Worm (Caenorhabditis elegans) whole organism, dauer: ENCODE measurements around the gene ife-2.

Experiments
- unc-62 ChIP-seq: sonication (generic microtip); optimal IDR thresholded peaks from 2 replicates; lab custom pipeline; 2017; ENCODE audit warnings: missing biosample characterization, missing genetic modification reagents, missing genetic modification characterization

Gene ife-2

DNA sequence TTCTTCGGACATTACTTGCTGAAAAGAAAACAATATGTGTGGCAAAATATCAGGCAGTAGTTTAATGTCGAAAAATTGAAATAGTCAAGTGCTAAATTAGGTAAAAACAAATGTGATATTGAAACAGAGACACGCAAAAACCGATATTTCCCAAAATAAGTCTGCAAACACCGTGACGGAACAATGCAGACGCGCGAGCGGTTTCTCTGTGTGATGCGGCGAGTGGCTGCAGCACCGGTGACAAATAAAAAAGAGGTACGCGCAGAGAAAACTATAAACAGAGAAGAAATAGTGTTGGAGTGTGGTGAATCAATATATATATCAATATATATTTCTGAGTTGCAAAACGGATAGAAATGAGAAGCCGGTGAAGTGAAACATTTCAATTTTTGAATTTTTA lies at the start of gene ife-2:
Gene ife-2, minus strand, starts transcription at position 18 of the 400 bp plus-strand sequence.
- TF ChIP-seq unc-62 (GFP tag; lab: Kevin White, UChicago) = no peak

DNA sequence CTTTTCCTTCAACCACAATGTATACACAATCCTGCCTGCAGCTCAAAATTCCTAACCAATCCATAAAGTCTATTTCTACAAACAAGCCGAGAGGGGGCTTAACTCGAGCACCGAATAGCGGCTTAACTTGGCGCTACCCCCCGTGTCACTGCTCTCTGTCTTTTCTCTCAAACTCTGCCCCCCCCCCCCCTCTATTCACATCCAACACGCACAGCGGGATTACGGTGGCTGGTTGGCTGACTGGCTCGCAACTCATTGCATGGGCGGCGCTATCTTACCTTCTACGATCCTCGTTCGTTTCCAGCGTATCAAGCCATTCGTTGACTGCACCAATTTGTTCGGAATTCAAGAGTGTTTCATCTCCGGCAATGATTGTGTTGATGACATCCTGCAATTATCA lies 49.1 kb upstream of the ife-2 start:
- TF ChIP-seq unc-62 (GFP tag; lab: Kevin White, UChicago) = no peak

DNA sequence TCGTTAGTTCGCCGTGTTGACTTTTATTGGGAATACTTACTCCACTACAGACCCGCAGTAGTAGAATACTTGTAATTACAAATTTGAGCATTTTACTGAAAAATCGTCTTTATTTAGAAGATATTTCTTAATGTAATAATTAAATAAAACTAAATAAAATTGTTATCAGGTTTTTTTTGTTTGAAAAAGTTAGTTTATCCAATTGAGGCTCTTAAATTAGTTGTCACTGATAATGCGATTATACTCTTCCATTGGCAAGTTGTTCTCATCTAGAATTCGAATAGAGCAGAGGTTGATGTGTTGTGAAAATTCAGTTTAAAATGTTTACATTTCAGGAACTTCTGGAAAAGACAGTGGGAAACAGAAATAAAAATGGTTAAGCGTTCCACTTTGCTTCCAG lies 43.0 kb upstream of the ife-2 start, which contains the start of gene ZK1193.2:
Gene ZK1193.2, minus strand, starts transcription at position 101 of the 400 bp plus-strand sequence.
- TF ChIP-seq unc-62 (GFP tag; lab: Kevin White, UChicago) = no peak

DNA sequence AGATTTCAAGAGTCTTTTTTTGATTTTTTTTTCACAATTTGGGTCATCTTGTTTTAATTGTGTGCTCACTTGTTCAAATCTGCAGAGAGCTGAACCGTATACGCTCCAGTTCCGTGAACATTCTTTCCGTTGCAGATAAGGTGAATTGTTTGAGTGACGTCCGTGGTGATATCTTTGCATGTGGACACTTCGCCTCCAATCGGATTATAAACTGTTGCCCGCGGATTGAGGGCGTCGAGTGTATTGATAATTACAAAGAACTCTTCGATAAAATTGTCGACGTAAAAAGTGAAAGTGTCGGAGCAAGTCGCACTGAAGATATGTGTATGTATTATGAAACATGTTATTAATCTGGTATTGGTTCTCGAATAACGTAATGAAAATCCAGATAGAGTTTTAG lies 41.2 kb upstream of the ife-2 start:
- TF ChIP-seq unc-62 (GFP tag; lab: Kevin White, UChicago) = no peak

DNA sequence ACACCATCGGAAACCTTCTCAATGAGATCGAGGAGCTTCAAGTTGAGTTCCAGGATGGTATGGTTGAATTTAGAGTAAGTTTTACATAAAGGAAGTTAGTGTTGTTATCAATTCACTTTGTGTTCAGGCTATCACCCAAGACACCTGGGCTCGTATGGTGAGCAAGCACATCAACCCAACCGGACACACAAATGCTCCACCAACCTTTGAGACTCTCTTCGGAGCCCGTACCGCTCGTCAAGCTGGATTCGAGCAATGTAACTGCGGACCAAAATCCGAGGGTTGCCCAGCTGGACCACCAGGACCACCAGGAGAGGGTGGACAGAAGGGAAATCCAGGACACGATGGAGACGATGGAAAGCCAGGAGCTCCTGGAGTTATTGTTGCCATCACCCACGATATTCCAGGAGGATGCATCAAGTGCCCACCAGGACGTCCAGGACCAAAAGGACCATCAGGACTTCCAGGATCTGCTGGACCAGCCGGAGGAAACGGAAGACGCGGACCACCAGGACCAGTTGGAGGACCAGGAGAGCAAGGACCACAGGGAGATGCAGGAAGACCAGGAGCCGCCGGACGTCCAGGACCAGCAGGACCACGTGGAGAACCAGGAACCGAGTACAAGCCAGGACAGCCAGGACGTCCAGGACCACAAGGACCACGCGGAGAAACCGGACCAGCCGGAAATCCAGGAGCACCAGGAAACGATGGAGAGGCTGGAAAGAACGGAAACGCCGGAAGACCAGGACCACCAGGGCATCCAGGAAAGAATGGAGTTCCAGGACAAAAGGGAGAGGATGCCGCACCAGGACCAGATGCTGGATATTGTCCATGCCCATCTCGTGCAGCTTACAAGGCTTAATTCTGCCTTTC lies 39.5 kb upstream of the ife-2 start:
- TF ChIP-seq unc-62 (GFP tag; lab: Kevin White, UChicago) = no peak

DNA sequence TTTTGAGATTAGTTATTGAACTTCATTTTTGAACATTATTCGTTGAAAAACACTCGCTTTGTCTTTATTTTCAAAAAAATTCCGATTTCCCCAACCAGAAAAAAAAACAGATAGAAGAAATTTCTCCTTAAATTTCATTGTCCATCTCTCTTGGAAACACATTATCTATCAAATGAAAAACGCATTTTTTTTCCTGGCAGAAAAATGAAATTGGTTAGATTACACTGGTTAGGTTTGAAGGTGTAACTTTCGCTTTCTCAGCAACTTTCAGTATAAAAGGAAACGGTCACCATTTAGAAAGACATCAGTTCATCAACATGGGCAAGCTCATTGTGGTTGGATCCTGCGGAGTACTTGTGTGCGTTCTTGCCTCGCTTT lies 38.9 kb upstream of the ife-2 start, which contains the start of gene col-19:
Gene col-19, plus strand, starts transcription at position 301 of the 378 bp plus-strand sequence.
- no peak for TF ChIP-seq unc-62 (GFP tag; lab: Kevin White, UChicago)

DNA sequence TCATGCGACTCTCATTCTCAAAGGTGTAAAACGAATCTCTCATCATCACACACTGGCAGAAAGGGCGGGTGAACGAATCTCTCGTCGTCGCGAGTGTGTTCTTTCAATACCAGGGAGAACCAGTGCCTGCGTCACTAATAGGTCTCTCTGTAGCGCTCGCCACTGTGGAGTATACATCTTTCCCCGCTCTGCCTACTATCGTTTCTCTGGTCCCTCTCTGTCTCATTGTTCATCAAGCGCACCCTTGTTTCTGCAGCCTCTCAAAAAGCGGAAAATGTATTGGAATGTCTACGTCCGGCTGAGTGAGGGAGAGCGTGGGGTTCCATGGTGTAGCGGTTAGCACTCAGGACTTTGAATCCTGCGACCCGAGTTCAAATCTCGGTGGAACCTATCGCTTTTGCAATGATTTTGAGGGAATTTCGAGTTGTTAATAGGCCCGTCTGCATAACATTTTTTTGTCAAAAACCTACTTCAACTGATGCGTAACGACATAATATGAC lies 27.6 kb upstream of the ife-2 start:
- no peak for TF ChIP-seq unc-62 (GFP tag; lab: Kevin White, UChicago)

DNA sequence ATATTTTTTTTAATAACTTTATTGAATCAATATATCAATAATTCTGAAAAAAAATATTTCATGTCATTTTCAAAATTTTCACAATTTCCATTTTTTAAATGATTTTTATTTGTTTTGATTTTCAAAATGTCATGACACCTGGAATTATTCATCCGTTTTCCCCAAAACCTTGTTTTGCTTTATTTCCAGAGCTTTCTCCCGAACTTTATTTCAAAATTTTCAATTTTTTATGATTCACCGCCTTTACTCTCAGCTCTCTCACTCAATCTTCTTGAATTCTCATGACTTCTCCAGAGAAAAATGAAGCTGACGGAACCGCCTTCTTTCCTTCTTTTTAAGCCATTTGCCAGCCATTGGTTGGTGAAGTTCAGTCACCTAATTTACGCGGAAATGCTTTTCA lies 22.1 kb upstream of the ife-2 start, which contains the start of gene R04A9.1:
Gene R04A9.1, plus strand, starts transcription at position 301 of the 400 bp plus-strand sequence.
- no peak for TF ChIP-seq unc-62 (GFP tag; lab: Kevin White, UChicago)

DNA sequence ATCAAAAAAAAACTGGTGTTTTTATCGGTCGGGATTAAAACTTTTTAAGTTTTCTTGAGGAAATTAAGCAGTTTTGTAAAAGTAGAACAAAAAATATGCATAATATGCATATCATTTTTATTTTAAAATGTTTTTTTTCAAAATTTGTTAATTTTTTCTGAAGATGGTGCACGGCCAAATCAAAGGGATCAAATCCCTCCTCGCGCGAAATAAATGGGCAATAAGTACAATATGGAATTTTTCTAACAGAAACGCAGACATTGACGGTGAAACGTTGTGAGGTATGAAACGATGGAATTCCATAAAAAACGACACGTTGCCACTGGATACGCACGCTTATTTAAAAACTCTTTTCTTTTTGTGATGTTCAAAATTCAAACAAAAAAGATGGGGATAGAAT lies 20.4 kb upstream of the ife-2 start:
- no peak for TF ChIP-seq unc-62 (GFP tag; lab: Kevin White, UChicago)

DNA sequence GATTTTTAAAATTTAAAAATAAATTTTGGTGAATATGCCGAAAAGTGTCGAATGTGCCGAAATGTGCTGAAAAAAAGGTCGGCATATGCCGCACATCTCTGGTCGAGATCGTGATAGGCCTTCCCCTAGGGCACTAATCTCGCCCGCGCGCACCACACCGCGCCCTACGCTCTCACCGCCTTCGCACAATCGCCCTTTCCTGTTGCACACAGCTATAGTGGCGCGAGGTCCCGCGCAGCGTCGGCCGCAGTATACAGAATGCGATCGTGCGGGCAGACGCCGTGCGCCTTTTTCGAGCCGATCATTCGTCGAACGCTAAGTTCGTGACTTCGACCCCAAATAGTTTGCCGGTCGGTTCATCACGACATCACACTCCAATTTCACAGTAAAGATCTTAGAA lies 17.0 kb upstream of the ife-2 start:
- TF ChIP-seq unc-62 (GFP tag; lab: Kevin White, UChicago) = no peak

DNA sequence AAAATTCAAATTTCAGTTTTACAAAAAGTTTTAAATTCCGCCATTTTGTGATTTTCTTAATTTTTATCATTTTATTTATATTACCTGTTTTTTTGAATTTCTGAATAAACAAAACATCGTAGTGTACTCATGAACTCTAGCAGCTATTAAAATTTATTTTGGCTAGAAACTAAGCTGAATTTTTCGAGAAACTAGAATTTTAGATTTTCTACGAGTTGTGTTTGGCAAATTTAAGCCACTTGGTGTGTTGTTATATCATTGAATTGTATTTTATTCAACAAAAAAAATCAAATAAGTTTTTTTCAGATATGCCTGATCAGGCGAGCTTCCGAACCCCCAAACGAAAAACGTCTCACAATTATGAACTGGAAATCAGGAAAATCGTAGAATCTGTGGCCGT lies 14.8 kb upstream of the ife-2 start, which contains the start of gene R04A9.6:
Gene R04A9.6, plus strand, starts transcription at position 301 of the 400 bp plus-strand sequence.
- no peak for TF ChIP-seq unc-62 (GFP tag; lab: Kevin White, UChicago)

DNA sequence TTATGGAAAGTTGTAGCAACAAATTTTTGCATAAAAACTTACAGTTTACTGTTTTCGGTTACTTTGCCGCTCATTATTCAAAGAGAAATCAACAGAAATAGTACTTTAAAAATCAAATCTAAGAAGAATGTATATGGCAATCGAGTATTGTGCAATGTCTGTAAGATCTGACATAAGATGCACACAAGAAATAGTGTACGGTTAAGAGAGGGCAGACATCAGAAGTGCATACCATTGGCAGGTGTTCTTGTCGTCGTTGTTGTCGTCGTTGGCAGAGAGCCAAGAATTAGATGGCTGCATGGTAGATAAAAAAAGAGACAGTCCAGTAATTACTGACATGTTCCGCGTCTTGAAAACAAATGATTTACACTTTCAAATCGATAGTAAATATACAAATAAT lies 12.2 kb upstream of the ife-2 start, which contains the start of gene R04A9.7:
Gene R04A9.7, minus strand, starts transcription at position 184 of the 400 bp plus-strand sequence.
- TF ChIP-seq unc-62 (GFP tag; lab: Kevin White, UChicago) = no peak

DNA sequence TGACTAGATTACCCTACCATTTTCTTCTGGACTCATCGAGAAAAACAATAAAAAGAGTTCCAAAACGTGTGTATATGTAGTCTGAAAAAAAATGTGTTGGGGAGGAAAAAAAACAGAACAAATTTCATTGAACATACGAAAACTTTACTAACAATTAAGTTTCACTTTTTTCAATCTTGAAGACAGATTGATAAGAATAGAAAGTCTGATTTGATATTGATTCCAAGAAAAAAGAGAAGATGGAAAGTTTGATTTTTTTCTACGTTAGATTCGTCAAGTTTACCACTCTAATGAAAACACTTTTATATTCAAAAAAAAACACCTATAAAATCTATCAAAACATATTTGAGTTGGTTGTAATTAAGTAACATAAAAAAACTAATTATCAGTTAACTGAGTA lies 8.0 kb upstream of the ife-2 start, which contains the start of gene R04A9.9:
Gene R04A9.9, minus strand, starts transcription at position 101 of the 400 bp plus-strand sequence.
- TF ChIP-seq unc-62 (GFP tag; lab: Kevin White, UChicago) = no peak

DNA sequence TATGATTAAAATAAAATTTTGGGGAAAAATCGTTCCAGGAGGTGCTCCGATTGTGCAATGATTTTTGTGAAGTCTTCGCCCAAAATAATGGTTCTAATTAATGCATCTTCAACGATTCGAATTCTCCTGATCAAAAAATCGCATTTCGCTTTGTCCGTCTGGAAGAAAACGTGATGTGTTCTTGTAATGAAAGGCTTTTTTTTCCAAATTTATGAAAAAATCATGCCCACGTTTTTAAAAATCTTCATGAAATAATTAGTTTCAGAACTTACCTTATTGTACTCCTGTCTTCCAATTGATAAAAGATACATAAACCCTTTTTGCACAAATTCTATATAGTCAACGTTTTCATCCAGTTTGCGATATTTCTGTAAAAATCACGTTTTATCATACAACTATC lies 7.1 kb upstream of the ife-2 start:
- TF ChIP-seq unc-62 (GFP tag; lab: Kevin White, UChicago) = no peak

DNA sequence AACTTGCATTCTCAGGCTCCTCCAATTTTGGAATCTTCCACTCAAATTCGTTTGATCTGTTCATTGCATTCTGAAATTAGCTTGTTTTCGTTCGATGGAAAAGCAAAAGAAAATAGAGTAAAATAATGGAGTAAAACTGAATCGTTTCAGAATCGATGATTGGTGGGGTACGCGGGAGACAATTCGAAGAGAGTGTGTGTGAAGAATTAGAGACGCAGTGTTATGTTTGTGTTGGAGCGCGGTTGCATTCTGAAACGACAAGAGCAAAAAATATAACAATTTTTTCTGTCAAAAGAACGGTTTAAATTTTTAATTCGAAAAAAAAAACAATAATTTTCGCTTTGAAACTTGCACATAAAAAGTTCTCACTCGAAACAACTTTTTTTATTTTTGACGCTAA lies 6.2 kb upstream of the ife-2 start, which contains the start of gene ceh-93:
Gene ceh-93, minus strand, starts transcription at position 70 of the 400 bp plus-strand sequence.
- no peak for TF ChIP-seq unc-62 (GFP tag; lab: Kevin White, UChicago)

DNA sequence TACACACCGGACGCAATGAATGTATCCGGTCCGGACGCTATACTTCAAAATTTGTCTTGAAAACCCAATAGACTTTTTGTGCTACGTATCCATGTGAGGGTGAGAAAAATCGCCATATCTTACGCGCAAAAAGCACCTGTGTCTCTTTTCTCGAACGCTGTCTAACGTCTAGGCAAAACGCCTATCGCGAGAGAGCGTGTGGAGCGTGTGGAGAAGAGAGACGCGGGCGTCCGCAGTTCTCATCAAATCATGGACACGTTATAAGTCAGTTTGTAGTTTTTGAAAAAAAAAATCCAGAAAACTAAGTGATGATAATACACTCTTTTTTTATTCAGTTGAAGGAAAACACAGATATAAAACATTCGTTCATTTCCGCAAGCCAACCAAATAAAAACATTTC lies 1.5 kb downstream of the ife-2 start:
- no peak for TF ChIP-seq unc-62 (GFP tag; lab: Kevin White, UChicago)
